Fruit fly (Drosophila melanogaster) whole organism, adult: ENCODE measurements around the gene Pvf2.

Experiments
- CG11617 ChIP-seq: fragments of 200-800 bp; sonication (Bioruptor generic); optimal IDR thresholded peaks from 2 replicates; lab custom pipeline; 2017; ENCODE audit warnings: mild to moderate bottlenecking, missing biosample characterization, missing genetic modification reagents, missing genetic modification characterization
- CG12768 ChIP-seq: fragments of 200-800 bp; sonication (Bioruptor generic); optimal IDR thresholded peaks from 2 replicates; lab custom pipeline; 2017; ENCODE audit warnings: missing biosample characterization, missing genetic modification characterization, mild to moderate bottlenecking, moderate library complexity, missing genetic modification reagents
- CG14711 ChIP-seq: fragments of 200-800 bp; sonication (Bioruptor generic); optimal IDR thresholded peaks from 2 replicates; lab custom pipeline; 2018; ENCODE audit warnings: missing biosample characterization, mild to moderate bottlenecking, missing genetic modification characterization, moderate library complexity
- CG1620 ChIP-seq: fragments of 200-800 bp; sonication (Bioruptor generic); optimal IDR thresholded peaks from 2 replicates; lab custom pipeline; 2016; ENCODE audit warnings: missing biosample characterization, missing genetic modification characterization
- CG33017 ChIP-seq: fragments of 200-800 bp; sonication (Bioruptor generic); optimal IDR thresholded peaks from 2 replicates; lab custom pipeline; 2018; ENCODE audit warnings: missing biosample characterization, mild to moderate bottlenecking, missing genetic modification characterization, moderate library complexity
- CG5204 ChIP-seq: fragments of 200-800 bp; sonication (Bioruptor generic); optimal IDR thresholded peaks from 2 replicates; lab custom pipeline; 2016; ENCODE audit warnings: missing biosample characterization, missing genetic modification characterization
- CG7045 ChIP-seq: fragments of 200-800 bp; sonication (Bioruptor generic); optimal IDR thresholded peaks from 2 replicates; lab custom pipeline; 2017; ENCODE audit warnings: missing biosample characterization, mild to moderate bottlenecking, missing genetic modification characterization
- CG7101 ChIP-seq: fragments of 200-800 bp; sonication (Bioruptor generic); optimal IDR thresholded peaks from 2 replicates; lab custom pipeline; 2018; ENCODE audit warnings: missing biosample characterization, mild to moderate bottlenecking, missing genetic modification characterization, moderate library complexity
- Clk ChIP-seq: fragments of 200-800 bp; sonication (Bioruptor generic); optimal IDR thresholded peaks from 2 replicates; lab custom pipeline; 2017; ENCODE audit warnings: missing biosample characterization, missing genetic modification characterization
- Crg-1 ChIP-seq: fragments of 200-800 bp; sonication (Bioruptor generic); optimal IDR thresholded peaks from 2 replicates; lab custom pipeline; 2016; ENCODE audit warnings: missing biosample characterization, missing genetic modification characterization
- Hr96 ChIP-seq: fragments of 200-800 bp; sonication (Bioruptor generic); optimal IDR thresholded peaks from 2 replicates; lab custom pipeline; 2016; ENCODE audit warnings: missing biosample characterization, missing genetic modification characterization
- Mnt ChIP-seq: fragments of 200-800 bp; sonication (Bioruptor generic); optimal IDR thresholded peaks from 2 replicates; lab custom pipeline; 2016; ENCODE audit warnings: missing biosample characterization, mild to moderate bottlenecking, missing genetic modification characterization
- bab1 ChIP-seq: fragments of 200-800 bp; sonication (Bioruptor generic); optimal IDR thresholded peaks from 3 replicates; lab custom pipeline; 2019; ENCODE audit warnings: missing biosample characterization, mild to moderate bottlenecking, missing genetic modification characterization, moderate library complexity
- cic ChIP-seq: fragments of 200-800 bp; sonication (Bioruptor generic); optimal IDR thresholded peaks from 2 replicates; lab custom pipeline; 2017; ENCODE audit warnings: missing biosample characterization, mild to moderate bottlenecking, missing genetic modification characterization, moderate library complexity
- cnc ChIP-seq, 2 experiments: fragments of >200 bp; optimal IDR thresholded peaks; 2 replicates each; lab custom pipeline; 2017
- kay ChIP-seq: fragments of 200-800 bp; sonication (Bioruptor generic); peaks from one replicate; lab custom pipeline; 2016; ENCODE audit warnings: missing biosample characterization, missing genetic modification characterization, borderline replicate concordance
- ovo ChIP-seq: fragments of 200-800 bp; sonication (Bioruptor generic); optimal IDR thresholded peaks from 2 replicates; lab custom pipeline; 2016; ENCODE audit warnings: missing biosample characterization, missing genetic modification characterization
- pad ChIP-seq: fragments of 200-800 bp; sonication (Bioruptor generic); optimal IDR thresholded peaks from 3 replicates; lab custom pipeline; 2017; ENCODE audit warnings: missing biosample characterization, missing genetic modification characterization, mild to moderate bottlenecking, moderate library complexity, missing genetic modification reagents
- tj ChIP-seq: fragments of 200-800 bp; sonication (Bioruptor generic); optimal IDR thresholded peaks from 3 replicates; lab custom pipeline; 2017; ENCODE audit warnings: missing biosample characterization, mild to moderate bottlenecking, missing genetic modification characterization, moderate library complexity
- toe ChIP-seq: fragments of 200-800 bp; sonication (Bioruptor generic); optimal IDR thresholded peaks from 2 replicates; lab custom pipeline; 2016; ENCODE audit warnings: missing biosample characterization, missing genetic modification characterization

The Pvf2 gene

dm6 chr2L:7119460-7120047 lies 35.1 kb upstream of the Pvf2 start:
- no peak for TF ChIP-seq CG5204 (GFP tag; lab: Kevin White, UChicago)
- TF ChIP-seq Hr96 (GFP tag; lab: Kevin White, UChicago): no peak
- TF ChIP-seq cnc (optimal IDR thresholded peaks at IDR 0.05; lab: Kevin White, UChicago): no peak
- no peak for TF ChIP-seq pad
- TF ChIP-seq CG12768 (GFP tag; lab: Kevin White, UChicago): no peak
- TF ChIP-seq Mnt (GFP tag; lab: Kevin White, UChicago): no peak
- no peak for TF ChIP-seq tj (GFP tag; lab: Kevin White, UChicago)

- TF ChIP-seq Mnt (GFP tag; lab: Kevin White, UChicago) (no peak), CG5204 (GFP tag; lab: Kevin White, UChicago) (no peak), Crg-1 (GFP tag; lab: Kevin White, UChicago) (no peak), Clk (no peak), cic (GFP tag; lab: Kevin White, UChicago) (no peak), Hr96 (GFP tag; lab: Kevin White, UChicago) (no peak), bab1 (GFP tag; lab: Kevin White, UChicago) (no peak), pad (no peak), cnc (optimal IDR thresholded peaks at IDR 0.05; lab: Kevin White, UChicago) (no peak)
Observed at dm6 chr2L:7118205-7118801, 33.9 kb upstream of the Pvf2 start.

dm6 chr2L:7117552-7118144 lies 33.2 kb upstream of the Pvf2 start:
- TF ChIP-seq CG7101 (no peak), CG14711 (tag; lab: Kevin White, UChicago) (no peak), Hr96 (GFP tag; lab: Kevin White, UChicago) (no peak), tj (GFP tag; lab: Kevin White, UChicago) (no peak), ovo (GFP tag; lab: Kevin White, UChicago) (no peak), CG7045 (GFP tag; lab: Kevin White, UChicago) (no peak), Clk (no peak), toe (GFP tag; lab: Kevin White, UChicago) (no peak), Mnt (GFP tag; lab: Kevin White, UChicago) (no peak), Crg-1 (GFP tag; lab: Kevin White, UChicago) (no peak), CG1620 (no peak), cnc (optimal IDR thresholded peaks at IDR 0.05; lab: Kevin White, UChicago) (no peak)

dm6 chr2L:7114159-7114558 lies 29.7 kb upstream of the Pvf2 start:
- no peak for TF ChIP-seq CG12768 (GFP tag; lab: Kevin White, UChicago)
- no peak for TF ChIP-seq bab1 (GFP tag; lab: Kevin White, UChicago)
- TF ChIP-seq CG33017: no peak
- no peak for TF ChIP-seq pad
- no peak for TF ChIP-seq Mnt (GFP tag; lab: Kevin White, UChicago)
- no peak for TF ChIP-seq cic (GFP tag; lab: Kevin White, UChicago)
- TF ChIP-seq tj (GFP tag; lab: Kevin White, UChicago): no peak
- TF ChIP-seq CG7101: no peak
- TF ChIP-seq kay: no peak
- TF ChIP-seq CG7045 (GFP tag; lab: Kevin White, UChicago): no peak
- TF ChIP-seq Clk: no peak
- TF ChIP-seq CG11617 (GFP tag; lab: Kevin White, UChicago): no peak
- TF ChIP-seq CG5204 (GFP tag; lab: Kevin White, UChicago): no peak
- no peak for TF ChIP-seq CG1620
- TF ChIP-seq CG14711 (tag; lab: Kevin White, UChicago): no peak
- TF ChIP-seq ovo (GFP tag; lab: Kevin White, UChicago): no peak
- no peak for TF ChIP-seq Crg-1 (GFP tag; lab: Kevin White, UChicago)
- TF ChIP-seq cnc (optimal IDR thresholded peaks at IDR 0.05; lab: Kevin White, UChicago): no peak
- TF ChIP-seq toe (GFP tag; lab: Kevin White, UChicago): no peak

DNA sequence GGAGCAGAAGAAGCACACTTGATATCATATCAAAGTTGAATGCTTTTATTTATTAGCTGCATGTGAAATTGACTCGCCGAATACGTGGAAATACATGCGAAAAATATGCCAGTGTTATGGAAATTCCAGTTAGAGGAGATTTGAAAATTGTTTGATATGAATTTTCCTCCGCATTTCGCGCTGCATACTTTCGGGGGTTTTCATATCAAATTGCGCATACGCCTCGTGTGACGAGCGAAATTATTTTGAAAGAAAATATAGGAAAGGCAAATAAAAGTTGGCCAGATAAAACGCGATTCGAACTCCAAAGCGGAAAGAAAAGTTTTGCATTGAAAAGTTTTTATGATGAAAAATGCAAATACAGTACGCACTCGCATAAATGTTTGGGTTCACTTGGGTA lies 25.9 kb upstream of the Pvf2 start:
- TF ChIP-seq CG7101: no peak
- no peak for TF ChIP-seq CG33017
- no peak for TF ChIP-seq Mnt (GFP tag; lab: Kevin White, UChicago)
- no peak for TF ChIP-seq toe (GFP tag; lab: Kevin White, UChicago)
- TF ChIP-seq Crg-1 (GFP tag; lab: Kevin White, UChicago): no peak
- no peak for TF ChIP-seq Hr96 (GFP tag; lab: Kevin White, UChicago)
- TF ChIP-seq kay: no peak
- no peak for TF ChIP-seq bab1 (GFP tag; lab: Kevin White, UChicago)
- no peak for TF ChIP-seq ovo (GFP tag; lab: Kevin White, UChicago)
- TF ChIP-seq CG5204 (GFP tag; lab: Kevin White, UChicago): no peak
- no peak for TF ChIP-seq tj (GFP tag; lab: Kevin White, UChicago)
- no peak for TF ChIP-seq CG14711 (tag; lab: Kevin White, UChicago)
- TF ChIP-seq CG1620: no peak
- TF ChIP-seq CG7045 (GFP tag; lab: Kevin White, UChicago): no peak
- TF ChIP-seq CG12768 (GFP tag; lab: Kevin White, UChicago): no peak
- no peak for TF ChIP-seq cic (GFP tag; lab: Kevin White, UChicago)
- no peak for TF ChIP-seq Clk
- TF ChIP-seq pad: no peak
- no peak for TF ChIP-seq CG11617 (GFP tag; lab: Kevin White, UChicago)
- TF ChIP-seq cnc (optimal IDR thresholded peaks at IDR 0.05; lab: Kevin White, UChicago): no peak

dm6 chr2L:7107890-7108289 lies 23.5 kb upstream of the Pvf2 start:
- no peak for TF ChIP-seq Crg-1 (GFP tag; lab: Kevin White, UChicago)
- TF ChIP-seq pad: no peak
- TF ChIP-seq CG12768 (GFP tag; lab: Kevin White, UChicago): no peak
- no peak for TF ChIP-seq toe (GFP tag; lab: Kevin White, UChicago)
- TF ChIP-seq cic (GFP tag; lab: Kevin White, UChicago): no peak
- no peak for TF ChIP-seq ovo (GFP tag; lab: Kevin White, UChicago)
- no peak for TF ChIP-seq Clk
- no peak for TF ChIP-seq CG7045 (GFP tag; lab: Kevin White, UChicago)
- no peak for TF ChIP-seq bab1 (GFP tag; lab: Kevin White, UChicago)
- no peak for TF ChIP-seq Hr96 (GFP tag; lab: Kevin White, UChicago)
- no peak for TF ChIP-seq CG1620
- no peak for TF ChIP-seq kay
- no peak for TF ChIP-seq CG5204 (GFP tag; lab: Kevin White, UChicago)
- no peak for TF ChIP-seq CG11617 (GFP tag; lab: Kevin White, UChicago)
- no peak for TF ChIP-seq CG14711 (tag; lab: Kevin White, UChicago)
- no peak for TF ChIP-seq Mnt (GFP tag; lab: Kevin White, UChicago)
- TF ChIP-seq CG7101: no peak
- no peak for TF ChIP-seq cnc (optimal IDR thresholded peaks at IDR 0.05; lab: Kevin White, UChicago)
- TF ChIP-seq tj (GFP tag; lab: Kevin White, UChicago): no peak
- no peak for TF ChIP-seq CG33017
